Fruit fly (Drosophila melanogaster) whole organism, prepupa: Measurements from ENCODE around the gene Ugt37D1.

Source experiments
- CG3919 ChIP-seq: fragments of 200-800 bp; sonication (Bioruptor generic); optimal IDR thresholded peaks from 3 replicates; lab custom pipeline; 2016; ENCODE audit warnings: missing biosample characterization, missing genetic modification characterization
- Sox14 ChIP-seq: fragments of 200-800 bp; sonication (Bioruptor generic); optimal IDR thresholded peaks from 3 replicates; lab custom pipeline; 2016; ENCODE audit warnings: missing biosample characterization, missing genetic modification characterization

- TF ChIP-seq CG3919, result no peak
- no peak for TF ChIP-seq Sox14 (GFP tag; lab: Kevin White, UChicago)
Measured at dm6 chr2L:16801578-16802152, 2.8 kb downstream of the Ugt37D1 start.
